Fruit fly (Drosophila melanogaster) whole organism, embryonic: ENCODE measurements around the gene CG34451.
A peak's percentile ranks its signal among the peaks of the same experiment; 100 is the strongest.

Source experiments
- Atf-2 ChIP-seq: fragments of 200-800 bp; sonication (Bioruptor generic); optimal IDR thresholded peaks from 2 replicates; lab custom pipeline; 2016; ENCODE audit warnings: missing biosample characterization, missing genetic modification characterization
- B-H2 ChIP-seq: fragments of 200-800 bp; sonication (Bioruptor generic); optimal IDR thresholded peaks from 2 replicates; lab custom pipeline; 2018; ENCODE audit warnings: missing biosample characterization, mild to moderate bottlenecking, missing genetic modification characterization
- CG10462 ChIP-seq: fragments of 200-800 bp; sonication (Bioruptor generic); optimal IDR thresholded peaks from 2 replicates; lab custom pipeline; 2016; ENCODE audit warnings: missing biosample characterization, missing genetic modification characterization
- CG10959 ChIP-seq: fragments of 200-800 bp; sonication (Bioruptor generic); IDR thresholded peaks from 2 replicates; pipeline ENCODE4 v1.3.6; 2022; ENCODE audit warnings: missing biosample characterization, missing genetic modification characterization
- CG13296 ChIP-seq: fragments of 200-800 bp; sonication (Bioruptor generic); optimal IDR thresholded peaks from 3 replicates; lab custom pipeline; 2018; ENCODE audit warnings: missing biosample characterization, mild to moderate bottlenecking, missing genetic modification characterization
- CG1529 ChIP-seq: fragments of 200-800 bp; sonication (Bioruptor generic); optimal IDR thresholded peaks from 3 replicates; lab custom pipeline; 2018; ENCODE audit warnings: missing biosample characterization, missing genetic modification characterization
- CG15514 ChIP-seq: fragments of 200-800 bp; sonication (Bioruptor generic); optimal IDR thresholded peaks from 3 replicates; lab custom pipeline; 2017; ENCODE audit warnings: missing biosample characterization, missing genetic modification characterization, mild to moderate bottlenecking, moderate library complexity, missing genetic modification reagents
- CG16815 ChIP-seq: fragments of 200-800 bp; sonication (Bioruptor generic); optimal IDR thresholded peaks from 3 replicates; lab custom pipeline; 2017; ENCODE audit warnings: missing biosample characterization, mild to moderate bottlenecking, missing genetic modification characterization
- CG18011 ChIP-seq: fragments of 200-800 bp; sonication (Bioruptor generic); optimal IDR thresholded peaks from 2 replicates; lab custom pipeline; 2017; ENCODE audit warnings: missing biosample characterization, missing genetic modification characterization, mild to moderate bottlenecking, moderate library complexity, missing genotype
- CG2116 ChIP-seq: fragments of 200-800 bp; sonication (Bioruptor generic); optimal IDR thresholded peaks from 3 replicates; lab custom pipeline; 2018; ENCODE audit warnings: missing biosample characterization, mild to moderate bottlenecking, missing genetic modification characterization
- CG3065 ChIP-seq: fragments of 200-800 bp; sonication (Bioruptor generic); optimal IDR thresholded peaks from 2 replicates; lab custom pipeline; 2016; ENCODE audit warnings: missing biosample characterization, missing genetic modification characterization
- CG31388 ChIP-seq: fragments of 200-800 bp; sonication (Bioruptor generic); optimal IDR thresholded peaks from 2 replicates; lab custom pipeline; 2016; ENCODE audit warnings: missing biosample characterization, missing genetic modification characterization
- CG6765 ChIP-seq: fragments of 200-800 bp; sonication (Bioruptor generic); optimal IDR thresholded peaks from 3 replicates; lab custom pipeline; 2017; ENCODE audit warnings: missing biosample characterization, mild to moderate bottlenecking, missing genetic modification characterization
- CG7745 ChIP-seq: fragments of 200-800 bp; sonication (Bioruptor generic); optimal IDR thresholded peaks from 2 replicates; lab custom pipeline; 2018; ENCODE audit warnings: missing biosample characterization, mild to moderate bottlenecking, missing genetic modification characterization, moderate library complexity
- CG7786 ChIP-seq: fragments of 200-800 bp; sonication (Bioruptor generic); optimal IDR thresholded peaks from 2 replicates; lab custom pipeline; 2016; ENCODE audit warnings: missing biosample characterization, missing genetic modification characterization
- CG7839 ChIP-seq: fragments of 200-800 bp; sonication (Bioruptor generic); optimal IDR thresholded peaks from 3 replicates; lab custom pipeline; 2018; ENCODE audit warnings: missing biosample characterization, mild to moderate bottlenecking, missing genetic modification characterization, moderate library complexity
- CG8290 ChIP-seq, 3 experiments: fragments of 200-800 bp; sonication (Bioruptor generic); optimal IDR thresholded peaks; 2 replicates each; lab custom pipeline; 2016 to 2019; ENCODE audit warnings: missing biosample characterization in 3 of 3, missing genetic modification characterization in 3 of 3, mild to moderate bottlenecking in 2 of 3, moderate library complexity in 1 of 3
- CTCF ChIP-seq: fragments of 200-800 bp; sonication (Bioruptor generic); optimal IDR thresholded peaks from 2 replicates; lab custom pipeline; 2017; ENCODE audit warnings: missing biosample characterization, mild to moderate bottlenecking, missing genetic modification characterization, moderate library complexity
- Camta ChIP-seq: fragments of 200-800 bp; sonication (Bioruptor generic); optimal IDR thresholded peaks from 2 replicates; lab custom pipeline; 2016; ENCODE audit warnings: missing biosample characterization, missing genetic modification characterization
- E2f2 ChIP-seq: fragments of 200-800 bp; sonication (Bioruptor generic); IDR thresholded peaks from 2 replicates; pipeline ENCODE4 v1.3.6; 2022; ENCODE audit warnings: missing biosample characterization, missing genetic modification characterization
- Gsc ChIP-seq: fragments of 200-800 bp; sonication (Bioruptor generic); IDR thresholded peaks from 2 replicates; pipeline ENCODE4 v1.3.6; 2022; ENCODE audit warnings: missing biosample characterization, missing genetic modification characterization
- HmgZ ChIP-seq: fragments of 200-800 bp; sonication (Bioruptor generic); optimal IDR thresholded peaks from 2 replicates; lab custom pipeline; 2018; ENCODE audit warnings: missing biosample characterization, mild to moderate bottlenecking, missing genetic modification characterization
- Hsf ChIP-seq: fragments of 200-800 bp; sonication (Bioruptor generic); optimal IDR thresholded peaks from 3 replicates; lab custom pipeline; 2016; ENCODE audit warnings: missing biosample characterization, missing genetic modification characterization
- PHDP ChIP-seq: fragments of 200-800 bp; sonication (Bioruptor generic); optimal IDR thresholded peaks from 3 replicates; lab custom pipeline; 2018; ENCODE audit warnings: missing biosample characterization, mild to moderate bottlenecking, missing genetic modification characterization, moderate library complexity
- al ChIP-seq: fragments of 200-800 bp; sonication (Bioruptor generic); IDR thresholded peaks from 2 replicates; pipeline ENCODE4 v1.3.6; 2022; ENCODE audit warnings: missing biosample characterization, missing genetic modification characterization
- amos ChIP-seq: fragments of 200-800 bp; sonication (Bioruptor generic); IDR thresholded peaks from 2 replicates; pipeline ENCODE4 v1.3.6; 2022; ENCODE audit warnings: missing biosample characterization, missing genetic modification characterization; ENCODE audit not compliant: partially characterized antibody
- bbx ChIP-seq: fragments of 200-800 bp; sonication (Bioruptor generic); IDR thresholded peaks from 2 replicates; pipeline ENCODE4 v1.3.6; 2022; ENCODE audit warnings: missing biosample characterization, missing genetic modification characterization; ENCODE audit not compliant: partially characterized antibody
- bsh ChIP-seq, 2 experiments: fragments of 200-800 bp; sonication (Bioruptor generic); optimal IDR thresholded peaks; 2 replicates each; lab custom pipeline; 2017 to 2018; ENCODE audit warnings: mild to moderate bottlenecking in 2 of 2, missing biosample characterization in 2 of 2, missing genetic modification characterization in 2 of 2, moderate library complexity in 1 of 2
- chif ChIP-seq, 2 experiments: fragments of 200-800 bp; sonication (Bioruptor generic); optimal IDR thresholded peaks; 3 replicates each; lab custom pipeline; 2016; ENCODE audit warnings: missing biosample characterization in 2 of 2, missing genetic modification characterization in 2 of 2
- crp ChIP-seq, 2 experiments: fragments of 200-800 bp; sonication (Bioruptor generic); optimal IDR thresholded peaks; 2 replicates in 1 of 2; 3 replicates in 1 of 2; lab custom pipeline; 2017; ENCODE audit warnings: missing biosample characterization in 2 of 2, missing genetic modification characterization in 2 of 2, mild to moderate bottlenecking in 1 of 2, moderate library complexity in 1 of 2
- dmrt99B ChIP-seq: fragments of 200-800 bp; sonication (Bioruptor generic); optimal IDR thresholded peaks from 2 replicates; lab custom pipeline; 2018; ENCODE audit warnings: missing biosample characterization, mild to moderate bottlenecking, missing genetic modification characterization, moderate library complexity
- dysf ChIP-seq: fragments of 200-800 bp; sonication (Bioruptor generic); IDR thresholded peaks from 3 replicates; pipeline ENCODE4 v1.3.6; 2022; ENCODE audit warnings: missing biosample characterization, missing genetic modification characterization
- eyg ChIP-seq: fragments of 200-800 bp; sonication (Bioruptor generic); optimal IDR thresholded peaks from 3 replicates; lab custom pipeline; 2016; ENCODE audit warnings: missing biosample characterization, missing genetic modification characterization
- gcm2 ChIP-seq: fragments of 200-800 bp; sonication (Bioruptor generic); optimal IDR thresholded peaks from 2 replicates; lab custom pipeline; 2016; ENCODE audit warnings: missing biosample characterization, missing genetic modification characterization
- jigr1 ChIP-seq: fragments of 200-800 bp; sonication (Bioruptor generic); IDR thresholded peaks from 3 replicates; pipeline ENCODE4 v1.3.6; 2022; ENCODE audit warnings: missing biosample characterization, missing genetic modification characterization
- lola ChIP-seq, 3 experiments: fragments of >200 bp in 2 of 3; fragments of 200-800 bp in 1 of 3; sonication (Bioruptor generic) in 1 of 3; optimal IDR thresholded peaks; 2 replicates each; lab custom pipeline; 2017 to 2019; ENCODE audit warnings: missing biosample characterization in 3 of 3, missing genetic modification characterization in 3 of 3, mild to moderate bottlenecking in 1 of 3, moderate library complexity in 1 of 3
- mld ChIP-seq: fragments of 200-800 bp; sonication (Bioruptor generic); IDR thresholded peaks from 3 replicates; pipeline ENCODE4 v1.3.6; 2022; ENCODE audit warnings: missing biosample characterization, missing genetic modification characterization; ENCODE audit not compliant: partially characterized antibody
- nom ChIP-seq: fragments of 200-800 bp; sonication (Bioruptor generic); optimal IDR thresholded peaks from 2 replicates; lab custom pipeline; 2017; ENCODE audit warnings: missing biosample characterization, missing genetic modification characterization, mild to moderate bottlenecking, moderate library complexity, missing genetic modification reagents
- org-1 ChIP-seq: fragments of 200-800 bp; sonication (Bioruptor generic); optimal IDR thresholded peaks from 2 replicates; lab custom pipeline; 2017; ENCODE audit warnings: missing biosample characterization, missing genetic modification characterization
- pho ChIP-seq: fragments of 200-800 bp; sonication (Bioruptor generic); optimal IDR thresholded peaks from 2 replicates; lab custom pipeline; 2016; ENCODE audit warnings: missing biosample characterization, missing genetic modification characterization
- salm ChIP-seq: fragments of 200-800 bp; sonication (Bioruptor generic); optimal IDR thresholded peaks from 2 replicates; lab custom pipeline; 2018; ENCODE audit warnings: missing biosample characterization, mild to moderate bottlenecking, missing genetic modification characterization
- slou ChIP-seq: fragments of 200-800 bp; sonication (Bioruptor generic); optimal IDR thresholded peaks from 3 replicates; lab custom pipeline; 2016; ENCODE audit warnings: missing biosample characterization, missing genetic modification characterization
- slp2 ChIP-seq: fragments of 200-800 bp; sonication (Bioruptor generic); optimal IDR thresholded peaks from 2 replicates; lab custom pipeline; 2016; ENCODE audit warnings: missing biosample characterization, missing genetic modification characterization
- sna ChIP-seq: fragments of 200-800 bp; sonication (Bioruptor generic); IDR thresholded peaks from 2 replicates; pipeline ENCODE4 v1.3.6; 2022; ENCODE audit warnings: missing biosample characterization, missing genetic modification characterization; ENCODE audit not compliant: partially characterized antibody
- sob ChIP-seq: fragments of 200-800 bp; sonication (Bioruptor generic); IDR thresholded peaks from 2 replicates; pipeline ENCODE4 v1.3.6; 2022; ENCODE audit warnings: missing biosample characterization, missing genetic modification characterization
- vfl ChIP-seq: fragments of 200-800 bp; sonication (Bioruptor generic); optimal IDR thresholded peaks from 2 replicates; lab custom pipeline; 2016; ENCODE audit warnings: missing biosample characterization, missing genetic modification characterization
- vvl ChIP-seq: fragments of 200-800 bp; sonication (Bioruptor generic); IDR thresholded peaks from 2 replicates; pipeline ENCODE4 v1.3.6; 2022; ENCODE audit warnings: missing biosample characterization, missing genetic modification characterization
- wor ChIP-seq: fragments of 200-800 bp; sonication (Bioruptor generic); IDR thresholded peaks from 2 replicates; pipeline ENCODE4 v1.3.6; 2022; ENCODE audit warnings: missing biosample characterization, missing genetic modification characterization
- zfh2 ChIP-seq: fragments of 200-800 bp; sonication (Bioruptor generic); optimal IDR thresholded peaks from 2 replicates; lab custom pipeline; 2016; ENCODE audit warnings: missing biosample characterization, missing genetic modification characterization

The CG34451 gene

dm6 chr3L:15692794-15693532 is 1.1 kb upstream of the CG34451 start (continued):
- TF ChIP-seq zfh2 (GFP tag; lab: Kevin White, UChicago) (no peak), vvl (GFP tag; lab: Robert Waterston, UW) (no peak), dysf (GFP tag; lab: Robert Waterston, UW) (0 out of 3 replicates have a peak, but pooled peaks have one; percentile 9), Atf-2 (no peak), CG6765 (GFP tag; lab: Kevin White, UChicago) (no peak), E2f2 (no peak), al (GFP tag; lab: Robert Waterston, UW) (no peak), slou (GFP tag; lab: Kevin White, UChicago) (no peak), CG3065 (no peak), CG16815 (peak; percentile 20), dmrt99B (tag; lab: Kevin White, UChicago) (peak; percentile 49), CG7745 (tag; lab: Kevin White, UChicago) (no peak), sna (GFP tag; lab: Robert Waterston, UW) (no peak), B-H2 (no peak), bsh (GFP tag; optimal IDR thresholded peaks at IDR 0.05; lab: Kevin White, UChicago) (peak in 1 of 2 experiments; percentile 41), salm (tag; lab: Kevin White, UChicago) (no peak), Camta (GFP tag; lab: Kevin White, UChicago) (no peak), lola (GFP tag; optimal IDR thresholded peaks at IDR 0.05; lab: Kevin White, UChicago) (peak in 1 of 3 experiments; percentile 79), gcm2 (GFP tag; lab: Kevin White, UChicago) (no peak), CG10462 (GFP tag; lab: Kevin White, UChicago) (no peak), sob (GFP tag; lab: Robert Waterston, UW) (no peak), CTCF (GFP tag; lab: Kevin White, UChicago) (no peak), wor (GFP tag; lab: Robert Waterston, UW) (no peak), CG31388 (GFP tag; lab: Kevin White, UChicago) (no peak), CG10959 (GFP tag; lab: Robert Waterston, UW) (0 out of 2 replicates have a peak, but pooled peaks have one; percentile 8), bbx (GFP tag; lab: Robert Waterston, UW) (no peak), HmgZ (tag; lab: Kevin White, UChicago) (no peak), amos (no peak), CG7839 (tag; lab: Kevin White, UChicago) (peak; percentile 38), CG15514 (no peak), mld (no peak), CG18011 (GFP tag; lab: Kevin White, UChicago) (no peak), jigr1 (GFP tag; lab: Robert Waterston, UW) (no peak), Hsf (GFP tag; lab: Kevin White, UChicago) (no peak), CG2116 (peak; percentile 11), chif (GFP tag; optimal IDR thresholded peaks at IDR 0.05; lab: Kevin White, UChicago) (no peak), crp (GFP tag; optimal IDR thresholded peaks at IDR 0.05; lab: Kevin White, UChicago) (no peak), CG13296 (GFP tag; lab: Kevin White, UChicago) (no peak), CG8290 (GFP tag; optimal IDR thresholded peaks at IDR 0.05; lab: Kevin White, UChicago) (no peak), CG8290 (tag; optimal IDR thresholded peaks at IDR 0.05; lab: Kevin White, UChicago) (no peak), slp2 (GFP tag; lab: Kevin White, UChicago) (no peak), Gsc (GFP tag; lab: Robert Waterston, UW) (no peak), pho (GFP tag; lab: Kevin White, UChicago) (no peak), nom (no peak), org-1 (GFP tag; lab: Kevin White, UChicago) (no peak), eyg (GFP tag; lab: Kevin White, UChicago) (no peak), vfl (no peak), PHDP (tag; lab: Kevin White, UChicago) (no peak), CG1529 (GFP tag; lab: Kevin White, UChicago) (no peak), CG7786 (GFP tag; lab: Kevin White, UChicago) (no peak)
